Fruit fly (Drosophila melanogaster) S2 (cell line): ENCODE measurements around the gene Cyp4d1.

ENCODE experiments used
- CG8478 ChIP-seq: fragments of >200 bp; optimal IDR thresholded peaks from 2 replicates; lab custom pipeline; 2018
- CTCF ChIP-seq, 2 experiments: fragments of >200 bp; optimal IDR thresholded peaks; 2 replicates each; lab custom pipeline; 2018

DNA sequence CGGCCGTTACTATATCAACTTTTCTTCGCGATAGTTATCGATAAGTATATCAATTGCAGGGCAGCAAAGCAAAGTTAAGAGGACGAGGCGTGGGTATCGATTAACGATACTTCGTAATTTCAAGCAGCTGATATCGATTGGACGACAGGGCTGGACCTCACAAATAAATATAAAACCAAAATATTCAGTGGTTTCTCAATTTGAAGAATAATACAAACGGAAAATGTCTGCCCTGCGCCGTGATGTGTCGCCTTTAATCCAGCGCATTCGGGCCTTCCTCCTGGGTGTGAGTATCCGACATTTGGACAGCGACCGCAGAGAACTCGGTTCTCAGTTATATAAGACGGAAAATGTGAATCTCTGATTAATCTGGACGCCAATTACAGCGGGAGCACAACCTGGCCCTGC, 10.4 kb upstream of the Cyp4d1 start, which contains the start of gene ND-B14.5A:
- TF ChIP-seq CG8478 (lab: Kevin White, UChicago) (no peak), CTCF (optimal IDR thresholded peaks at IDR 0.05; lab: Kevin White, UChicago) (no peak)
